Fruit fly (Drosophila melanogaster): ENCODE measurements around the gene geko.

DNA sequence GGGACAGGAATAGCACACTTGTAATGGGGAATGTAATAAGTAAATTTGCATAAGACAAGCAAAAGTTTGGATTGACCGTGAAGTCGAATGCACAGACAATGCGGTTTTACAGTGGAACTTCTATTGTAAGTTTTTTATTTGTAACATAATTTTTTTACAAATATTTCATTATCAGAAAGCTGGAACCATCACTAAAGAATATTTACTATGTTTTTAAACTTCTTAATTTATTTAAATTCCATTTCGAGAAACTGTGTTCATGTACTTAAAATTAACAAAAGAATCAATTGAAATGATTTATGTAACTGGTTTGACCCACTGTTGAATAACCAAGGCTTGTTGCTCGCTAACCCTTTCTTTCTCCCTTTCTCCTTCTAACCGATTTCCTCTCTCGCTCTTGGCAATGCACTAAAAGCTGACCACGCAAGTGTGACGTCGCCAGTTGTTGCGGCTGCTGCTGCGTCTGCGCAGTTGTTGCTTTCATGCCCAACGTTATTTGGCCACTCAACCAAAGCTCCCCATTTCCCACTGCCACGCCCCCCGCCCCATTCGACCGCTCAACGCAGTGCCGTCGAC lies 37.7 kb upstream of the geko start:
- TF ChIP-seq CG6276 (GFP tag; optimal IDR thresholded peaks at IDR 0.05) = peak; percentile 20
- TF ChIP-seq CG6854 (GFP tag; optimal IDR thresholded peaks at IDR 0.05) = peak; percentile 14
- TF ChIP-seq Ets96B (tag; optimal IDR thresholded peaks at IDR 0.05) = peak; percentile 6
- no peak for TF ChIP-seq CG6792 (GFP tag; optimal IDR thresholded peaks at IDR 0.05)
- TF ChIP-seq CG6163 (GFP tag; IDR thresholded peaks at IDR 0.05) = 0 out of 3 replicates have a peak, but pooled peaks have one; percentile 37
- no peak for TF ChIP-seq salr (GFP tag; optimal IDR thresholded peaks at IDR 0.05)
- peak; percentile 51 for TF ChIP-seq Sox102F (GFP tag; optimal IDR thresholded peaks at IDR 0.05)

Measured in whole organism, prepupa.